Fruit fly (Drosophila melanogaster) whole organism, prepupa: Measurements from ENCODE around the gene CG7300.

Experiments used
- Blimp-1 ChIP-seq: fragments of 200-800 bp; sonication (Bioruptor generic); optimal IDR thresholded peaks from 3 replicates; lab custom pipeline; 2017; ENCODE audit warnings: missing biosample characterization, missing genetic modification characterization, mild to moderate bottlenecking, moderate library complexity, missing genetic modification reagents
- CG10631 ChIP-seq: fragments of 200-800 bp; sonication (Bioruptor generic); optimal IDR thresholded peaks from 2 replicates; lab custom pipeline; 2016; ENCODE audit warnings: missing biosample characterization, missing genetic modification characterization
- CG10669 ChIP-seq: fragments of 200-800 bp; sonication (Bioruptor generic); optimal IDR thresholded peaks from 3 replicates; lab custom pipeline; 2018; ENCODE audit warnings: missing biosample characterization, mild to moderate bottlenecking, missing genetic modification characterization, moderate library complexity
- CG11762 ChIP-seq: fragments of 200-800 bp; sonication (Bioruptor generic); optimal IDR thresholded peaks from 3 replicates; lab custom pipeline; 2016; ENCODE audit warnings: missing biosample characterization, missing genetic modification characterization; ENCODE audit not compliant: insufficient read depth
- CG11902 ChIP-seq: fragments of 200-800 bp; sonication (Bioruptor generic); optimal IDR thresholded peaks from 3 replicates; lab custom pipeline; 2016; ENCODE audit warnings: missing biosample characterization, missing genetic modification characterization
- CG15336 ChIP-seq: fragments of 200-800 bp; sonication (Bioruptor generic); IDR thresholded peaks from 2 replicates; pipeline ENCODE4 v1.3.6; 2022; ENCODE audit warnings: missing biosample characterization, missing genetic modification characterization
- CG1621 ChIP-seq: fragments of 200-800 bp; sonication (Bioruptor generic); optimal IDR thresholded peaks from 3 replicates; lab custom pipeline; 2018; ENCODE audit warnings: missing biosample characterization, mild to moderate bottlenecking, missing genetic modification characterization
- CG16779 ChIP-seq: fragments of 200-800 bp; sonication (Bioruptor generic); optimal IDR thresholded peaks from 3 replicates; lab custom pipeline; 2017; ENCODE audit warnings: missing biosample characterization, mild to moderate bottlenecking, missing genetic modification characterization
- CG3919 ChIP-seq: fragments of 200-800 bp; sonication (Bioruptor generic); optimal IDR thresholded peaks from 3 replicates; lab custom pipeline; 2016; ENCODE audit warnings: missing biosample characterization, missing genetic modification characterization
- CG4318 ChIP-seq: fragments of 200-800 bp; sonication (Bioruptor generic); optimal IDR thresholded peaks from 3 replicates; lab custom pipeline; 2017; ENCODE audit warnings: missing biosample characterization, mild to moderate bottlenecking, missing genetic modification characterization
- CG6276 ChIP-seq: fragments of 200-800 bp; sonication (Bioruptor generic); optimal IDR thresholded peaks from 2 replicates; lab custom pipeline; 2017; ENCODE audit warnings: missing biosample characterization, mild to moderate bottlenecking, missing genetic modification characterization
- CG6792 ChIP-seq: fragments of 200-800 bp; sonication (Bioruptor generic); optimal IDR thresholded peaks from 3 replicates; lab custom pipeline; 2016; ENCODE audit warnings: missing biosample characterization, missing genetic modification characterization
- CG6808 ChIP-seq: fragments of 200-800 bp; sonication (Bioruptor generic); optimal IDR thresholded peaks from 3 replicates; lab custom pipeline; 2017; ENCODE audit warnings: missing biosample characterization, missing genetic modification characterization, mild to moderate bottlenecking, moderate library complexity, missing genetic modification reagents
- CG8119 ChIP-seq: fragments of 200-800 bp; sonication (Bioruptor generic); IDR thresholded peaks from 3 replicates; pipeline ENCODE4 v1.3.6; 2022; ENCODE audit warnings: missing biosample characterization, missing genetic modification characterization
- CG8319 ChIP-seq: fragments of 200-800 bp; sonication (Bioruptor generic); optimal IDR thresholded peaks from 3 replicates; lab custom pipeline; 2016; ENCODE audit warnings: missing biosample characterization, missing genetic modification characterization
- CG9139 ChIP-seq: fragments of 200-800 bp; sonication (Bioruptor generic); optimal IDR thresholded peaks from 3 replicates; lab custom pipeline; 2017; ENCODE audit warnings: missing biosample characterization, mild to moderate bottlenecking, missing genetic modification characterization
- Eip75B ChIP-seq: fragments of 200-800 bp; sonication (Bioruptor generic); optimal IDR thresholded peaks from 3 replicates; lab custom pipeline; 2016; ENCODE audit warnings: missing biosample characterization, missing genetic modification characterization
- Eip93F ChIP-seq: fragments of 200-800 bp; sonication (Bioruptor generic); optimal IDR thresholded peaks from 2 replicates; lab custom pipeline; 2016; ENCODE audit warnings: missing biosample characterization, mild to moderate bottlenecking, missing genetic modification characterization
- Ets96B ChIP-seq: fragments of 200-800 bp; optimal IDR thresholded peaks from 2 replicates; lab custom pipeline; 2019; ENCODE audit warnings: missing biosample characterization, mild to moderate bottlenecking, missing genetic modification characterization, moderate library complexity
- Hr39 ChIP-seq: fragments of 200-800 bp; sonication (Bioruptor generic); optimal IDR thresholded peaks from 2 replicates; lab custom pipeline; 2016; ENCODE audit warnings: missing biosample characterization, missing genetic modification characterization
- Met ChIP-seq: fragments of 200-800 bp; sonication (Bioruptor generic); optimal IDR thresholded peaks from 3 replicates; lab custom pipeline; 2016; ENCODE audit warnings: missing biosample characterization, missing genetic modification characterization
- Smox ChIP-seq: fragments of 200-800 bp; sonication (Bioruptor generic); optimal IDR thresholded peaks from 3 replicates; lab custom pipeline; 2016; ENCODE audit warnings: missing biosample characterization, missing genetic modification characterization
- Sox102F ChIP-seq: fragments of 200-800 bp; sonication (Bioruptor generic); optimal IDR thresholded peaks from 2 replicates; lab custom pipeline; 2016; ENCODE audit warnings: missing biosample characterization, mild to moderate bottlenecking, missing genetic modification characterization
- Sox14 ChIP-seq: fragments of 200-800 bp; sonication (Bioruptor generic); optimal IDR thresholded peaks from 3 replicates; lab custom pipeline; 2016; ENCODE audit warnings: missing biosample characterization, missing genetic modification characterization
- Sox15 ChIP-seq: fragments of 200-800 bp; sonication (Bioruptor generic); optimal IDR thresholded peaks from 3 replicates; lab custom pipeline; 2016; ENCODE audit warnings: missing biosample characterization, missing genetic modification characterization
- achi ChIP-seq: fragments of 200-800 bp; sonication (Bioruptor generic); optimal IDR thresholded peaks from 3 replicates; lab custom pipeline; 2016; ENCODE audit warnings: missing biosample characterization, missing genetic modification characterization
- acj6 ChIP-seq: fragments of 200-800 bp; sonication (Bioruptor generic); optimal IDR thresholded peaks from 3 replicates; lab custom pipeline; 2016; ENCODE audit warnings: missing biosample characterization, missing genetic modification characterization
- dac ChIP-seq: fragments of 200-800 bp; sonication (Bioruptor generic); optimal IDR thresholded peaks from 2 replicates; lab custom pipeline; 2017; ENCODE audit warnings: missing biosample characterization, mild to moderate bottlenecking, missing genetic modification characterization
- esn ChIP-seq: fragments of 200-800 bp; sonication (Bioruptor generic); optimal IDR thresholded peaks from 2 replicates; lab custom pipeline; 2016; ENCODE audit warnings: missing biosample characterization, mild to moderate bottlenecking, missing genetic modification characterization, moderate library complexity
- fd85E ChIP-seq: fragments of 200-800 bp; sonication (Bioruptor generic); optimal IDR thresholded peaks from 3 replicates; lab custom pipeline; 2016; ENCODE audit warnings: missing biosample characterization, missing genetic modification characterization
- fkh ChIP-seq: fragments of 200-800 bp; sonication (Bioruptor generic); optimal IDR thresholded peaks from 3 replicates; lab custom pipeline; 2017; ENCODE audit warnings: missing biosample characterization, mild to moderate bottlenecking, missing genetic modification characterization, moderate library complexity
- lz ChIP-seq: fragments of 200-800 bp; sonication (Bioruptor generic); optimal IDR thresholded peaks from 3 replicates; lab custom pipeline; 2016; ENCODE audit warnings: missing biosample characterization, missing genetic modification characterization
- net ChIP-seq: fragments of 200-800 bp; sonication (Bioruptor generic); optimal IDR thresholded peaks from 3 replicates; lab custom pipeline; 2016; ENCODE audit warnings: missing biosample characterization, missing genetic modification characterization
- spab ChIP-seq: fragments of 200-800 bp; sonication (Bioruptor generic); optimal IDR thresholded peaks from 2 replicates; lab custom pipeline; 2017; ENCODE audit warnings: missing biosample characterization, mild to moderate bottlenecking, missing genetic modification characterization, missing genetic modification reagents
- ss ChIP-seq, 2 experiments: fragments of 200-800 bp; sonication (Bioruptor generic); optimal IDR thresholded peaks; 2 replicates in 1 of 2; 3 replicates in 1 of 2; lab custom pipeline; 2017 to 2018; ENCODE audit warnings: mild to moderate bottlenecking in 2 of 2, missing biosample characterization in 2 of 2, missing genetic modification characterization in 2 of 2, moderate library complexity in 1 of 2
- topi ChIP-seq: fragments of 200-800 bp; sonication (Bioruptor generic); optimal IDR thresholded peaks from 3 replicates; lab custom pipeline; 2016; ENCODE audit warnings: missing biosample characterization, missing genetic modification characterization

The CG7300 gene

DNA sequence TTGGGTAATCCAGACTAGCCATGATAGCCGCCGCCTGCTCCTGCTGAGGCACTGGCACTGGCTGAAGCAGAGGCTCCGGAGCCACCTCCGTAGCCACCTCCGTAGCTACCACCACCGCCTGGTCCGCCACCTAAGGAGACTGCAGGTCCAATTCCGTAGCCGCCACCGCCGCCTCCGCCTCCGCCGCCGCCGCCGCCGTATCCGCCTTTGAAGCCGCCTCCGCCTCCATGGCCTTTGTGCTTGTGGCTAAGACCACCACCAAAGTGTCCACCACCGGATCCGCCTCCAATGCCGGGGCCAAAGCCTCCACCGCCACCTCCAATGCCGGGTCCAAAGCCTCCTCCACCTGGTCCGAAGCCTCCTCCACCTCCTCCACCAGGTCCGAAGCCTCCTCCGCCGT is 4.8 kb downstream of the CG7300 start:
- TF ChIP-seq Hr39 (no peak), lz (GFP tag; lab: Kevin White, UChicago) (no peak), CG8319 (GFP tag; lab: Kevin White, UChicago) (no peak), CG11902 (GFP tag; lab: Kevin White, UChicago) (no peak), Eip93F (no peak), spab (GFP tag; lab: Kevin White, UChicago) (no peak), Eip75B (GFP tag; lab: Kevin White, UChicago) (no peak), CG6276 (GFP tag; lab: Kevin White, UChicago) (no peak), fd85E (GFP tag; lab: Kevin White, UChicago) (no peak), CG6808 (GFP tag; lab: Kevin White, UChicago) (no peak), Met (GFP tag; lab: Kevin White, UChicago) (no peak), ss (GFP tag; optimal IDR thresholded peaks at IDR 0.05; lab: Kevin White, UChicago) (no peak), Sox14 (GFP tag; lab: Kevin White, UChicago) (no peak), CG6792 (GFP tag; lab: Kevin White, UChicago) (no peak), CG10669 (GFP tag; lab: Kevin White, UChicago) (no peak), CG4318 (no peak), Smox (no peak), CG11762 (GFP tag; lab: Kevin White, UChicago) (no peak), dac (GFP tag; lab: Kevin White, UChicago) (no peak)

DNA sequence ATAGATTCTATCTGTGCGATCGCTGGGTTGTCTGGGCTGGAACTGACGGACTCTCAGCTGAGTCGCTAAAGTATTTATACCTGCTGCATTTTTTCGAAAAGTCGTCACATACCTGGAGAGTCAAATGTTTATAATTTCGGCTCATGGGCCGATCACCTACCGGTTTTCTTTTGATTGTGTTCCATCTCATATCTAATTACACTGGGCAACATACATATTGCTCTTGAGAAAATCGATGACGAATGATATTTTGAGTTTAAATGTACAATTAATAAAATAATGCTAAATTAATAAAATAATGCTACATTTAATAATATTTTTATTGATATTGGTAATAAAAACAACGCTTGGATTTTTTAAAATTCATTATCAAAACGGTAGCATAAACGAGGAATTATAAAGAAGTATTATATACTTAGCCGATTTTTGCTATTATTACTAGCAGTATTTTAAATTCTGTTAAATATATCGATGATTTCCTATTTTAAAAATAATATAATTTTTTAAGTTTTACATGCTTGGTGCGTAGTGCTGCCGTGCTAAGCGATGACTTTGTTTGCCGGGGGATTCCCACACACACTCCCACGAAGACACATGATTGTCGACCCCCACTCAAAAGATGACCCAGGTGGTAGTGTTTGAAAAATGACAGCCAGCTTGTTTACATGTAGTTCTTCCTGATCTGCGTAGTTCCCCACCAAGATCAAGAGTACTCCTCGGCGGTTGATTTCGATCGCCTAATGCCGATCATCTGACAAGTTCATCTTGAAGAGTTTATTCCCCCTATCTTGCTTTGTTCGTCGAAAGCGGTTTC is 8.4 kb downstream of the CG7300 start, which contains the start of gene CG7294:
TSS of gene CG7294 (minus strand) at position 51 of the 814 bp plus-strand sequence.
- TF ChIP-seq achi (no peak), topi (GFP tag; lab: Kevin White, UChicago) (no peak), net (GFP tag; lab: Kevin White, UChicago) (no peak), CG10631 (no peak), spab (GFP tag; lab: Kevin White, UChicago) (no peak), esn (GFP tag; lab: Kevin White, UChicago) (no peak), acj6 (GFP tag; lab: Kevin White, UChicago) (no peak), CG6808 (GFP tag; lab: Kevin White, UChicago) (no peak), Sox14 (GFP tag; lab: Kevin White, UChicago) (no peak), fkh (GFP tag; lab: Kevin White, UChicago) (no peak), Met (GFP tag; lab: Kevin White, UChicago) (no peak), CG8119 (GFP tag; lab: Robert Waterston, UW) (no peak), CG16779 (tag; lab: Kevin White, UChicago) (no peak), Sox15 (no peak)

DNA sequence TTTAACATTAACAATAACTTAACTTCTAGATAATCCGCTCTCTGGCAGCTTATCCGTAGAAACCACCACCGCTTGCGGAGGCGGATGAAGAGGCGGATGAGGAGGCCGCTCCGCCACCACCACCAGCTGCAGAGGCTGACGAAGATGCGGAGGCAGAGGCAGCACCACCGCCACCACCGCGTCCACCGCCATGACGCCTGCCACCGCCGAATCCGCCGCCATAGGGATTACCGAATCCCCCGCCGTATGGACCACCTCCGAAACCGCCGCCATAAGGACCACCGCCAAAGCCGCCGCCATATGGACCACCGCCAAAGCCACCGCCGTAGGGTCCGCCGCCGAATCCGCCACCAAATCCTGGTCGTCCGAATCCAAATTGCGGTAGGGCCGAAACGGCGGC is 9.1 kb downstream of the CG7300 start:
- TF ChIP-seq CG11762 (GFP tag; lab: Kevin White, UChicago) (no peak), Eip93F (no peak), Blimp-1 (no peak), CG3919 (GFP tag; lab: Kevin White, UChicago) (no peak), Eip75B (GFP tag; lab: Kevin White, UChicago) (no peak), Smox (no peak), lz (GFP tag; lab: Kevin White, UChicago) (no peak), net (GFP tag; lab: Kevin White, UChicago) (no peak), Sox102F (no peak), CG9139 (GFP tag; lab: Kevin White, UChicago) (no peak), CG8319 (GFP tag; lab: Kevin White, UChicago) (no peak), CG1621 (tag; lab: Kevin White, UChicago) (no peak), CG15336 (GFP tag; lab: Robert Waterston, UW) (no peak), Ets96B (tag; lab: Kevin White, UChicago) (no peak)
- TF ChIP-seq, all 60 proteins: peak for 0
